Worm (Caenorhabditis elegans) whole organism, young adult: ENCODE results near the gene ndua-12.

Experiments used
- ama-1 ChIP-seq, 3 experiments: fragments of 150-350 bp in 1 of 3; sonication (generic microtip) in 2 of 3; optimal IDR thresholded peaks; 2 replicates each; lab custom pipeline; 2014 to 2018; ENCODE audit warnings: missing biosample characterization in 2 of 3, missing genetic modification characterization in 2 of 3, missing genetic modification reagents in 2 of 3
- attf-5 ChIP-seq: fragments of 200-800 bp; sonication (Bioruptor generic); optimal IDR thresholded peaks from 2 replicates; lab custom pipeline; 2018; ENCODE audit warnings: mild to moderate bottlenecking, missing genetic modification characterization, missing compliant biosample characterization
- bed-1 ChIP-seq: fragments of 200-800 bp; sonication (Bioruptor generic); IDR thresholded peaks from 2 replicates; pipeline ENCODE4 v1.3.6; 2022; ENCODE audit warnings: missing genetic modification reagents, missing genetic modification characterization, missing compliant biosample characterization
- gei-17 ChIP-seq: fragments of 200-800 bp; sonication (Bioruptor generic); optimal IDR thresholded peaks from 2 replicates; lab custom pipeline; 2018; ENCODE audit warnings: mild to moderate bottlenecking, missing genetic modification characterization, missing compliant biosample characterization
- nfya-1 ChIP-seq: sonication (generic microtip); optimal IDR thresholded peaks from 2 replicates; lab custom pipeline; 2017; ENCODE audit warnings: antibody characterized with exemption, missing compliant biosample characterization, missing genetic modification characterization, borderline replicate concordance; ENCODE audit not compliant: insufficient read depth
- nhr-80 ChIP-seq: sonication (generic microtip); optimal IDR thresholded peaks from 2 replicates; lab custom pipeline; 2016; ENCODE audit warnings: missing genetic modification characterization, missing compliant biosample characterization
- pha-4 ChIP-seq: fragments of 150-350 bp; sonication (generic microtip); optimal IDR thresholded peaks from 2 replicates; lab custom pipeline; 2014; ENCODE audit warnings: missing biosample characterization, missing genetic modification reagents, missing genetic modification characterization
- rcor-1 ChIP-seq: fragments of 200-800 bp; sonication (Bioruptor generic); IDR thresholded peaks from 2 replicates; pipeline ENCODE4 v1.3.6; 2022; ENCODE audit warnings: missing genetic modification reagents, missing genetic modification characterization, missing compliant biosample characterization
- unc-62 ChIP-seq: fragments of 150-350 bp; optimal IDR thresholded peaks from 2 replicates; lab custom pipeline; 2014; ENCODE audit warnings: missing biosample characterization, missing genetic modification reagents, missing genetic modification characterization
- xnd-1 ChIP-seq: sonication (generic microtip); optimal IDR thresholded peaks from 2 replicates; lab custom pipeline; 2016; ENCODE audit warnings: missing genotype, missing genetic modification reagents, missing genetic modification characterization, missing compliant biosample characterization
- zfh-2 ChIP-seq: fragments of 200-800 bp; sonication (Bioruptor generic); conservative IDR thresholded peaks from 2 replicates; pipeline ENCODE4 v1.3.6; 2022; ENCODE audit warnings: missing genetic modification reagents, missing genetic modification characterization, missing compliant biosample characterization

DNA sequence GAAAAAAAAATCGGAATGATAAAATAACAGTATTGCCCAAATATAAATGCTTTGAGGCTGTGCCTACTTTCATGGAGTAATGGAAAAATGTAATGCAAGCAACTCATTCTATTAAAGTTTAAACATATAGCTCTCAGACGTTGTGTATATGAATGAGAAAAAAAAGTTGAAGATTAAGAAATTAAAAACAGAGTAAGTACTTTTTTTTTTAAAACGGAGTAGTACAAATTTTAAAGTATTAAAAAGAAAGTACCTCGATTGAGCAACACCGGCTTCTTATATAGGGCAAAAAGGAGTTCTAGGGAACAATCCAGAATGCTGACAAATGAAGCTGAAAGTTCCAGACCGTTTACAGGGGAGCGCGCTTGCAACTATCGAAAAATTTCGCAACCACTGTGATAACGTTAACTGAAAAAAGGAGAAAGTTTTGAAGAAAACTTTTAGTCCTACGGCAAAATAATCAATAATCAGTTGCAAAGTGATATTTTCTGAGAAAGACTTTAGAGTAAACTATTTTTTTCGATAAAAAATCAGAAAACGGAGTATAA lies 8.4 kb downstream of the ndua-12 start:
- TF ChIP-seq bed-1: no peak
- TF ChIP-seq ama-1 (optimal IDR thresholded peaks at IDR 0.05; lab: Kevin White, UChicago): no peak
- no peak for TF ChIP-seq ama-1 (GFP tag; optimal IDR thresholded peaks at IDR 0.05; lab: Kevin White, UChicago)
- no peak for TF ChIP-seq nfya-1 (tag; lab: Kevin White, UChicago)
- TF ChIP-seq rcor-1 (GFP tag; lab: Robert Waterston, UW): no peak
- TF ChIP-seq unc-62 (GFP tag; lab: Kevin White, UChicago): no peak
- TF ChIP-seq pha-4 (tag; lab: Kevin White, UChicago): no peak
- TF ChIP-seq attf-5 (GFP tag; lab: Kevin White, UChicago): no peak
- no peak for TF ChIP-seq xnd-1 (tag; lab: Kevin White, UChicago)
- no peak for TF ChIP-seq gei-17 (GFP tag; lab: Kevin White, UChicago)
- no peak for TF ChIP-seq zfh-2
- TF ChIP-seq nhr-80 (tag; lab: Kevin White, UChicago): peak; percentile 15
